Worm (Caenorhabditis elegans) whole organism, young adult: ENCODE data around the gene flap-1.

ENCODE experiments used
- C17E4.6 ChIP-seq: fragments of 200-800 bp; sonication (Bioruptor generic); IDR thresholded peaks from 2 replicates; pipeline ENCODE4 v1.3.6; 2022; ENCODE audit warnings: missing genetic modification reagents, missing genetic modification characterization, missing compliant biosample characterization
- F10E7.11 ChIP-seq: sonication (generic microtip); optimal IDR thresholded peaks from 2 replicates; lab custom pipeline; 2017; ENCODE audit warnings: mild to moderate bottlenecking, missing genetic modification characterization, moderate library complexity, missing compliant biosample characterization
- F37B4.10 ChIP-seq: fragments of 200-800 bp; sonication (Bioruptor generic); IDR thresholded peaks from 2 replicates; pipeline ENCODE4 v1.3.6; 2022; ENCODE audit warnings: missing genetic modification characterization, missing compliant biosample characterization
- F39B2.1 ChIP-seq: fragments of 200-800 bp; sonication (Bioruptor generic); IDR thresholded peaks from 2 replicates; pipeline ENCODE4 v1.3.6; 2022; ENCODE audit warnings: missing genetic modification reagents, missing genetic modification characterization, missing compliant biosample characterization
- F52B5.7 ChIP-seq: sonication (generic microtip); optimal IDR thresholded peaks from 2 replicates; lab custom pipeline; 2016; ENCODE audit warnings: mild to moderate bottlenecking, missing genetic modification characterization, missing compliant biosample characterization
- K11D2.4 ChIP-seq: fragments of 200-800 bp; sonication (Bioruptor generic); IDR thresholded peaks from 2 replicates; pipeline ENCODE4 v1.3.6; 2022; ENCODE audit warnings: missing genetic modification reagents, missing genetic modification characterization, missing compliant biosample characterization
- K12H6.12 ChIP-seq: fragments of 200-800 bp; sonication (Bioruptor generic); optimal IDR thresholded peaks from 2 replicates; lab custom pipeline; 2018; ENCODE audit warnings: mild to moderate bottlenecking, missing genetic modification characterization, missing compliant biosample characterization
- Y53G8AR.9 ChIP-seq: fragments of 200-800 bp; sonication (Bioruptor generic); conservative IDR thresholded peaks from 2 replicates; pipeline ENCODE4 v1.3.6; 2022; ENCODE audit warnings: missing genetic modification reagents, missing genetic modification characterization, missing compliant biosample characterization
- Y67H2A.10 ChIP-seq: fragments of 200-800 bp; sonication (Bioruptor generic); conservative IDR thresholded peaks from 2 replicates; pipeline ENCODE4 v1.3.6; 2022; ENCODE audit warnings: missing genetic modification reagents, missing genetic modification characterization, missing compliant biosample characterization
- ZK185.1 ChIP-seq: sonication (generic microtip); optimal IDR thresholded peaks from 2 replicates; lab custom pipeline; 2016; ENCODE audit warnings: mild to moderate bottlenecking, missing genetic modification characterization, missing compliant biosample characterization; ENCODE audit not compliant: poor library complexity, severe bottlenecking
- atf-7 ChIP-seq: sonication (generic microtip); optimal IDR thresholded peaks from 2 replicates; lab custom pipeline; 2017; ENCODE audit warnings: mild to moderate bottlenecking, missing genetic modification characterization, missing compliant biosample characterization
- attf-3 ChIP-seq: fragments of 200-800 bp; sonication (Bioruptor generic); conservative IDR thresholded peaks from 2 replicates; pipeline ENCODE4 v1.3.6; 2022; ENCODE audit warnings: missing genetic modification reagents, missing genetic modification characterization, missing compliant biosample characterization
- attf-6 ChIP-seq: fragments of 200-800 bp; sonication (Bioruptor generic); IDR thresholded peaks from 2 replicates; pipeline ENCODE4 v1.3.6; 2022; ENCODE audit warnings: missing genetic modification reagents, missing genetic modification characterization, missing compliant biosample characterization
- cebp-1 ChIP-seq, 2 experiments: fragments of 200-800 bp in 1 of 2; sonication (Bioruptor generic) in 1 of 2; sonication (generic microtip) in 1 of 2; IDR thresholded peaks in 1 of 2; optimal IDR thresholded peaks in 1 of 2; 2 replicates each; pipeline versions ENCODE4 v1.3.6 to Lab custom; 2017 to 2022; ENCODE audit warnings: missing compliant biosample characterization in 2 of 2, missing genetic modification characterization in 2 of 2, mild to moderate bottlenecking in 1 of 2, missing genetic modification reagents in 1 of 2, moderate library complexity in 1 of 2
- ceh-79 ChIP-seq: sonication (generic microtip); optimal IDR thresholded peaks from 2 replicates; lab custom pipeline; 2017; ENCODE audit warnings: mild to moderate bottlenecking, missing genetic modification characterization, missing compliant biosample characterization
- chd-7 ChIP-seq: sonication (generic microtip); optimal IDR thresholded peaks from 2 replicates; lab custom pipeline; 2016; ENCODE audit warnings: mild to moderate bottlenecking, missing genetic modification characterization, moderate library complexity, missing compliant biosample characterization
- die-1 ChIP-seq: sonication (generic microtip); optimal IDR thresholded peaks from 2 replicates; lab custom pipeline; 2016; ENCODE audit warnings: missing genotype, mild to moderate bottlenecking, missing genetic modification characterization, missing compliant biosample characterization
- ets-4 ChIP-seq: fragments of 200-800 bp; sonication (Bioruptor generic); optimal IDR thresholded peaks from 2 replicates; lab custom pipeline; 2018; ENCODE audit warnings: mild to moderate bottlenecking, missing genetic modification characterization, missing compliant biosample characterization
- hlh-12 ChIP-seq: sonication (generic microtip); optimal IDR thresholded peaks from 2 replicates; lab custom pipeline; 2016; ENCODE audit warnings: missing genetic modification characterization, missing compliant biosample characterization
- hmg-1.2 ChIP-seq: fragments of 200-800 bp; sonication (Bioruptor generic); IDR thresholded peaks from 2 replicates; pipeline ENCODE4 v1.3.6; 2022; ENCODE audit warnings: missing genetic modification reagents, missing genetic modification characterization, missing compliant biosample characterization
- hsf-1 ChIP-seq: fragments of 200-800 bp; sonication (Bioruptor generic); IDR thresholded peaks from 2 replicates; pipeline ENCODE4 v1.3.6; 2022; ENCODE audit warnings: missing genetic modification reagents, missing genetic modification characterization, missing compliant biosample characterization
- let-526 ChIP-seq: fragments of 200-800 bp; sonication (Bioruptor generic); IDR thresholded peaks from 2 replicates; pipeline ENCODE4 v1.3.6; 2022; ENCODE audit warnings: missing genetic modification reagents, missing genetic modification characterization, missing compliant biosample characterization
- lin-35 ChIP-seq, 3 experiments: fragments of 150-350 bp in 2 of 3; sonication (generic microtip) in 1 of 3; optimal IDR thresholded peaks; 2 replicates each; lab custom pipeline; 2014 to 2018; ENCODE audit warnings: missing biosample characterization in 3 of 3, missing genetic modification characterization in 3 of 3, missing genetic modification reagents in 3 of 3
- lin-40 ChIP-seq: sonication (generic microtip); optimal IDR thresholded peaks from 2 replicates; lab custom pipeline; 2016; ENCODE audit warnings: missing genetic modification characterization, mild to moderate bottlenecking, missing compliant biosample characterization, missing genotype, missing genetic modification reagents
- lsy-27 ChIP-seq: sonication (generic microtip); optimal IDR thresholded peaks from 2 replicates; lab custom pipeline; 2017; ENCODE audit warnings: missing genetic modification characterization, mild to moderate bottlenecking, missing compliant biosample characterization, antibody characterized with exemption, missing genotype, borderline replicate concordance; ENCODE audit not compliant: insufficient read depth
- madf-10 ChIP-seq: sonication (generic microtip); optimal IDR thresholded peaks from 2 replicates; lab custom pipeline; 2016; ENCODE audit warnings: mild to moderate bottlenecking, missing genetic modification characterization, missing compliant biosample characterization
- madf-6 ChIP-seq: fragments of 200-800 bp; sonication (Bioruptor generic); IDR thresholded peaks from 2 replicates; pipeline ENCODE4 v1.3.6; 2022; ENCODE audit warnings: missing genetic modification reagents, missing genetic modification characterization, missing compliant biosample characterization
- mcd-1 ChIP-seq: fragments of 200-800 bp; sonication (Bioruptor generic); IDR thresholded peaks from 2 replicates; pipeline ENCODE4 v1.3.6; 2022; ENCODE audit warnings: missing genetic modification reagents, missing genetic modification characterization, missing compliant biosample characterization
- mxl-1 ChIP-seq: sonication (generic microtip); optimal IDR thresholded peaks from 2 replicates; lab custom pipeline; 2016; ENCODE audit warnings: missing genetic modification characterization, missing compliant biosample characterization
- nfyb-1 ChIP-seq: fragments of 200-800 bp; sonication (Bioruptor generic); IDR thresholded peaks from 2 replicates; pipeline ENCODE4 v1.3.6; 2022; ENCODE audit warnings: missing genetic modification reagents, missing genetic modification characterization, missing compliant biosample characterization
- nhr-120 ChIP-seq: fragments of 200-800 bp; sonication (Bioruptor generic); IDR thresholded peaks from 2 replicates; pipeline ENCODE4 v1.3.6; 2022; ENCODE audit warnings: missing genetic modification characterization, missing compliant biosample characterization
- nhr-27 ChIP-seq: fragments of 200-800 bp; sonication (Bioruptor generic); optimal IDR thresholded peaks from 2 replicates; lab custom pipeline; 2018; ENCODE audit warnings: mild to moderate bottlenecking, missing genetic modification characterization, moderate library complexity, missing compliant biosample characterization
- nhr-80 ChIP-seq: sonication (generic microtip); optimal IDR thresholded peaks from 2 replicates; lab custom pipeline; 2016; ENCODE audit warnings: missing genetic modification characterization, missing compliant biosample characterization
- pbrm-1 ChIP-seq: fragments of 200-800 bp; sonication (Bioruptor generic); IDR thresholded peaks from 2 replicates; pipeline ENCODE4 v1.3.6; 2022; ENCODE audit warnings: missing genetic modification reagents, missing genetic modification characterization, missing compliant biosample characterization
- pha-4 ChIP-seq: fragments of 150-350 bp; sonication (generic microtip); optimal IDR thresholded peaks from 2 replicates; lab custom pipeline; 2014; ENCODE audit warnings: missing biosample characterization, missing genetic modification reagents, missing genetic modification characterization
- snpc-4 ChIP-seq, 5 experiments: fragments of 150-350 bp in 1 of 5; sonication (generic microtip) in 4 of 5; optimal IDR thresholded peaks; 2 replicates each; lab custom pipeline; 2014 to 2018; ENCODE audit warnings: missing genetic modification characterization in 5 of 5, missing biosample characterization in 3 of 5, antibody characterized with exemption in 2 of 5, mild to moderate bottlenecking in 2 of 5, missing compliant biosample characterization in 2 of 5, missing genotype in 2 of 5, moderate library complexity in 2 of 5, missing genetic modification reagents in 1 of 5
- somi-1 ChIP-seq: fragments of 200-800 bp; sonication (Bioruptor generic); optimal IDR thresholded peaks from 2 replicates; lab custom pipeline; 2018; ENCODE audit warnings: mild to moderate bottlenecking, missing genetic modification characterization, missing compliant biosample characterization
- tbp1 ChIP-seq: fragments of 200-800 bp; sonication (Bioruptor generic); optimal IDR thresholded peaks from 2 replicates; lab custom pipeline; 2018; ENCODE audit warnings: mild to moderate bottlenecking, missing genetic modification characterization, missing compliant biosample characterization
- xnd-1 ChIP-seq: sonication (generic microtip); optimal IDR thresholded peaks from 2 replicates; lab custom pipeline; 2016; ENCODE audit warnings: missing genotype, missing genetic modification reagents, missing genetic modification characterization, missing compliant biosample characterization
- ztf-26 ChIP-seq: sonication (generic microtip); optimal IDR thresholded peaks from 2 replicates; lab custom pipeline; 2017; ENCODE audit warnings: missing genetic modification characterization, missing compliant biosample characterization
- ztf-3 ChIP-seq: fragments of 200-800 bp; sonication (Bioruptor generic); optimal IDR thresholded peaks from 2 replicates; lab custom pipeline; 2018; ENCODE audit warnings: mild to moderate bottlenecking, missing genetic modification characterization, missing compliant biosample characterization

Gene flap-1

DNA sequence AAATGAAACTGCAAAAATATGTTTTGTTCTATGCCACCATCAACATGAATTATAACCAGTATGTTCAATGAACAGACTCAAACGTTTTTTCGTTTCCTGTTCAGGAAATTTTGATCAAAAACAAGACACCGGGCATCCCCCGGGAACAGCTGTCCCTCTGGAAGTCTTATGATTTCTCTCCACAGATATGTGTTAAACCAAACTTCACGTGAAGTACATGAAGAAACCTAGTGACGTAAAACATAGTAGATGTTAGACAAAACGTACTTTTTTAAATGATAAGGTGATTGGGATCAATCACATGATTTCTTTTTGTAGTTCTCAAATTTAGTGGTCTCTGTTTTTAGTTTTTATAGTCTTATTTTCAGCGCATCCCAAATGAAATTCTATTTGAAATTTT, 30.1 kb downstream of the flap-1 start:
- TF ChIP-seq K11D2.4: peak; percentile 33; the same call in 1 of the 2 replicates
- 0 out of 2 replicates have a peak, but pooled peaks have one; percentile 8 for TF ChIP-seq Y53G8AR.9 (GFP tag; lab: Robert Waterston, UW)
- peak; percentile 7 for TF ChIP-seq tbp1 (GFP tag; lab: Kevin White, UChicago)
- peak; percentile 43 for TF ChIP-seq ztf-26 (tag; lab: Kevin White, UChicago)
- TF ChIP-seq xnd-1: no peak
- no peak for TF ChIP-seq F52B5.7 (tag; lab: Kevin White, UChicago)
- peak; percentile 13 for TF ChIP-seq lin-40
- TF ChIP-seq somi-1 (GFP tag; lab: Kevin White, UChicago): peak; percentile 60
- TF ChIP-seq madf-10 (tag; lab: Kevin White, UChicago): no peak
- no peak for TF ChIP-seq cebp-1 (GFP tag; IDR thresholded peaks at IDR 0.05; lab: Robert Waterston, UW)
- peak; percentile 15 for TF ChIP-seq cebp-1 (tag; optimal IDR thresholded peaks at IDR 0.05; lab: Kevin White, UChicago)
- TF ChIP-seq, all 124 proteins: peak for 7

DNA sequence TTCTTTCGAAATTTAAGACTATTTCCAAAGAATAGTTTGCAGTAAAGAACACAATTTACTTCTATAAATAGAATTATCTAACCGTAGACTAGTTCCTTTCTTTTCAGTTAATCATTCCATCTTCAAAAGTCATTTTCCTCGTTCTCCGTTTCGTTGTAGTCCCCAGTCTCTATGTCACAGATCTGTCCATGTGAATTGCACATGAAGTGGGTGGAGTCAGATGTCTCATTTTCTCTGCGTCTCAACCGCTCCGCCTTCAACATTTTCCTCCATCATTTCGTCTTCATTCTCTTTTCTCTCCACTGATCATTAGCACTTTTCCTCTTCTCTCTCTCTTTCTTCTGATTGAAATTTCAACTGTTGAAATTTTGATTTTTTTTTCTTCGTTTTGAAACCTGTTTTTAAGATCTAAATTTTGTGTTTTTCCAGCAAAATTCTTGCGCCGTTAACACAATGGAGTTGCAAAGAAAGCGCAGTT, 31.0 kb downstream of the flap-1 start, which contains the start of gene T07E3.4:
T07E3.4 (plus strand) TSS at position 428 of the 478 bp plus-strand sequence.
- peak; percentile 36; the same call in 1 of the 2 replicates for TF ChIP-seq mcd-1 (GFP tag; lab: Robert Waterston, UW)
- no peak for TF ChIP-seq attf-6 (GFP tag; lab: Robert Waterston, UW)
- TF ChIP-seq F39B2.1 (GFP tag; lab: Robert Waterston, UW): no peak
- peak; percentile 60 for TF ChIP-seq ztf-26 (tag; lab: Kevin White, UChicago)
- TF ChIP-seq lsy-27: no peak
- TF ChIP-seq ceh-79: no peak
- TF ChIP-seq ZK185.1 (tag; lab: Kevin White, UChicago): peak; percentile 51
- peak; percentile 28 for TF ChIP-seq K12H6.12 (tag; lab: Kevin White, UChicago)
- TF ChIP-seq F37B4.10: no peak
- no peak for TF ChIP-seq pbrm-1 (GFP tag; lab: Robert Waterston, UW)
- 0 out of 2 replicates have a peak, but pooled peaks have one; percentile 65 for TF ChIP-seq K11D2.4
- peak; percentile 80 for TF ChIP-seq lin-40
- no peak for TF ChIP-seq F10E7.11 (tag; lab: Kevin White, UChicago)
- TF ChIP-seq nhr-80: peak; percentile 35
- TF ChIP-seq C17E4.6 (GFP tag; lab: Robert Waterston, UW): no peak
- peak; percentile 38 for TF ChIP-seq atf-7 (tag; lab: Kevin White, UChicago)
- no peak for TF ChIP-seq nhr-120
- TF ChIP-seq ets-4: no peak
- no peak for TF ChIP-seq Y67H2A.10 (GFP tag; lab: Robert Waterston, UW)
- no peak for TF ChIP-seq mxl-1 (tag; lab: Kevin White, UChicago)
- no peak for TF ChIP-seq let-526 (GFP tag; lab: Robert Waterston, UW)
- peak; percentile 78 for TF ChIP-seq somi-1 (GFP tag; lab: Kevin White, UChicago)
- TF ChIP-seq cebp-1 (GFP tag; IDR thresholded peaks at IDR 0.05; lab: Robert Waterston, UW): no peak
- TF ChIP-seq cebp-1 (tag; optimal IDR thresholded peaks at IDR 0.05; lab: Kevin White, UChicago): peak; percentile 68
- TF ChIP-seq madf-6 (GFP tag; lab: Robert Waterston, UW): no peak
- TF ChIP-seq nhr-27 (tag; lab: Kevin White, UChicago): no peak
- TF ChIP-seq hlh-12 (tag; lab: Kevin White, UChicago): no peak
- TF ChIP-seq snpc-4 (GFP tag; optimal IDR thresholded peaks at IDR 0.05; lab: Kevin White, UChicago): no peak
- TF ChIP-seq snpc-4 (tag; optimal IDR thresholded peaks at IDR 0.05; lab: Kevin White, UChicago): peak in 1 of 4 experiments; percentile 15
- peak; percentile 78 for TF ChIP-seq hmg-1.2 (GFP tag; lab: Robert Waterston, UW)
- no peak for TF ChIP-seq hsf-1 (GFP tag; lab: Robert Waterston, UW)
- peak; percentile 33; the same call in 1 of the 2 replicates for TF ChIP-seq nfyb-1
- no peak for TF ChIP-seq attf-3 (GFP tag; lab: Robert Waterston, UW)
- TF ChIP-seq die-1 (tag; lab: Kevin White, UChicago): peak; percentile 0
- TF ChIP-seq chd-7: peak; percentile 13
- TF ChIP-seq ztf-3 (GFP tag; lab: Kevin White, UChicago): no peak
- peak; percentile 45 for TF ChIP-seq pha-4
- peak in 1 of 3 experiments; percentile 41 for TF ChIP-seq lin-35 (GFP tag; optimal IDR thresholded peaks at IDR 0.05; lab: Kevin White, UChicago)
